Fruit fly (Drosophila melanogaster) whole organism, larva: ENCODE measurements around the gene CG33268.
"Not testable (repeated sequence)": the region's sequence is repeated elsewhere in the genome, so short reads cannot be mapped to it uniquely, and the experiment has no call there.

ENCODE experiments used
- noc ChIP-seq: fragments of 200-800 bp; sonication (Bioruptor generic); optimal IDR thresholded peaks from 3 replicates; lab custom pipeline; 2019; ENCODE audit warnings: missing biosample characterization, mild to moderate bottlenecking, missing genetic modification characterization, moderate library complexity

Gene CG33268

dm6 chr3L:11578211-11578673 lies 12.8 kb downstream of the CG33268 start, which contains the start of gene CG33270:
Gene CG33270, minus strand, starts transcription at chr3L:11578623.
- no peak for TF ChIP-seq noc (tag; lab: Kevin White, UChicago)

- TF ChIP-seq noc (tag; lab: Kevin White, UChicago): no peak
Measured at dm6 chr3L:11577395-11577794, 13.6 kb downstream of the CG33268 start, which contains the start of gene CG33271. Gene CG33271, minus strand, starts transcription at chr3L:11577495.

dm6 chr3L:11576944-11577343 lies 14.1 kb downstream of the CG33268 start, which contains the start of gene CG33489:
Gene CG33489, minus strand, starts transcription at chr3L:11577044.
- TF ChIP-seq noc (tag; lab: Kevin White, UChicago): not testable (repeated sequence)

- no peak for TF ChIP-seq noc (tag; lab: Kevin White, UChicago)
Measured at dm6 chr3L:11574563-11574962, 16.5 kb downstream of the CG33268 start, which contains the start of gene CG33490. Gene CG33490, minus strand, starts transcription at chr3L:11574663.

dm6 chr3L:11563972-11564533 lies 27.0 kb downstream of the CG33268 start, which contains the start of the genes CG46412 and CG33267:
Gene CG46412, minus strand, starts transcription at chr3L:11564072.
Gene CG33267, plus strand, starts transcription at chr3L:11564483.
- TF ChIP-seq noc (tag; lab: Kevin White, UChicago): no peak

- peak; percentile 88 for TF ChIP-seq noc (tag; lab: Kevin White, UChicago)
Measured at dm6 chr3L:11561946-11562760, 28.9 kb downstream of the CG33268 start, which contains the start of the genes CG7394 and Mob2. Gene CG7394, plus strand, starts transcription at chr3L:11561996. Gene Mob2, minus strand, starts transcription at chr3L:11562233.

- TF ChIP-seq noc (tag; lab: Kevin White, UChicago): no peak
Measured at dm6 chr3L:11560885-11561284, 30.1 kb downstream of the CG33268 start.

- no peak for TF ChIP-seq noc (tag; lab: Kevin White, UChicago)
Measured at dm6 chr3L:11557209-11557608, 33.8 kb downstream of the CG33268 start.

- TF ChIP-seq noc (tag; lab: Kevin White, UChicago): peak; percentile 41
Measured at dm6 chr3L:11556637-11557036, 34.4 kb downstream of the CG33268 start.

dm6 chr3L:11555662-11556460 lies 35.2 kb downstream of the CG33268 start:
- peak; percentile 47 for TF ChIP-seq noc (tag; lab: Kevin White, UChicago)

- TF ChIP-seq noc (tag; lab: Kevin White, UChicago): no peak
Measured at dm6 chr3L:11554796-11555195, 36.2 kb downstream of the CG33268 start.

dm6 chr3L:11554338-11554737 lies 36.7 kb downstream of the CG33268 start:
- TF ChIP-seq noc (tag; lab: Kevin White, UChicago): no peak

- no peak for TF ChIP-seq noc (tag; lab: Kevin White, UChicago)
Measured at dm6 chr3L:11553672-11554068, 37.4 kb downstream of the CG33268 start.

dm6 chr3L:11552996-11553671 lies 37.9 kb downstream of the CG33268 start:
- peak; percentile 29 for TF ChIP-seq noc (tag; lab: Kevin White, UChicago)

- TF ChIP-seq noc (tag; lab: Kevin White, UChicago): no peak
Measured at dm6 chr3L:11551949-11552348, 39.1 kb downstream of the CG33268 start.
